Worm (Caenorhabditis elegans) whole organism, mixed stage, embryonic: ENCODE measurements around the gene sra-32.

Source experiments
- M03D4.4 ChIP-seq: sonication (generic microtip); optimal IDR thresholded peaks from 2 replicates; lab custom pipeline; 2017; ENCODE audit warnings: mild to moderate bottlenecking, missing genetic modification characterization, missing compliant biosample characterization
- bed-3 ChIP-seq: fragments of 200-800 bp; sonication (Bioruptor generic); optimal IDR thresholded peaks from 3 replicates; lab custom pipeline; 2018; ENCODE audit warnings: mild to moderate bottlenecking, missing genetic modification characterization, moderate library complexity, missing compliant biosample characterization
- blmp-1 ChIP-seq: fragments of 150-350 bp; optimal IDR thresholded peaks from 2 replicates; lab custom pipeline; 2014; ENCODE audit warnings: missing biosample characterization, missing genetic modification characterization
- ceh-39 ChIP-seq: fragments of 150-350 bp; optimal IDR thresholded peaks from 2 replicates; lab custom pipeline; 2014; ENCODE audit warnings: missing biosample characterization, missing genetic modification characterization
- ceh-43 ChIP-seq: fragments of 200-800 bp; sonication (Bioruptor generic); optimal IDR thresholded peaks from 2 replicates; lab custom pipeline; 2018; ENCODE audit warnings: mild to moderate bottlenecking, missing genetic modification characterization, moderate library complexity, missing compliant biosample characterization
- ceh-83 ChIP-seq: fragments of 200-800 bp; sonication (Bioruptor generic); optimal IDR thresholded peaks from 2 replicates; lab custom pipeline; 2018; ENCODE audit warnings: mild to moderate bottlenecking, missing genetic modification characterization, missing compliant biosample characterization
- cnd-1 ChIP-seq: fragments of 200-800 bp; sonication (Bioruptor generic); optimal IDR thresholded peaks from 2 replicates; lab custom pipeline; 2018; ENCODE audit warnings: mild to moderate bottlenecking, missing genetic modification characterization, missing compliant biosample characterization
- drap-1 ChIP-seq: fragments of 200-800 bp; sonication (Bioruptor generic); optimal IDR thresholded peaks from 3 replicates; lab custom pipeline; 2018; ENCODE audit warnings: mild to moderate bottlenecking, missing genetic modification characterization, missing compliant biosample characterization
- elt-1 ChIP-seq: sonication (generic microtip); optimal IDR thresholded peaks from 2 replicates; lab custom pipeline; 2017; ENCODE audit warnings: missing genetic modification characterization, mild to moderate bottlenecking, missing compliant biosample characterization, antibody characterized with exemption, moderate library complexity, borderline replicate concordance; ENCODE audit not compliant: insufficient read depth
- elt-3 ChIP-seq: fragments of 150-350 bp; optimal IDR thresholded peaks from 2 replicates; lab custom pipeline; 2014; ENCODE audit warnings: missing biosample characterization, missing genetic modification characterization
- flh-1 ChIP-seq: fragments of 200-800 bp; sonication (Bioruptor generic); optimal IDR thresholded peaks from 2 replicates; lab custom pipeline; 2018; ENCODE audit warnings: mild to moderate bottlenecking, missing genetic modification characterization, moderate library complexity, missing compliant biosample characterization
- ham-2 ChIP-seq: fragments of 200-800 bp; sonication (Bioruptor generic); optimal IDR thresholded peaks from 2 replicates; lab custom pipeline; 2018; ENCODE audit warnings: mild to moderate bottlenecking, missing genetic modification characterization, missing compliant biosample characterization
- hlh-1 ChIP-seq: fragments of 150-350 bp; optimal IDR thresholded peaks from 2 replicates; lab custom pipeline; 2014; ENCODE audit warnings: missing biosample characterization, missing genetic modification reagents, missing genetic modification characterization
- lin-13 ChIP-seq: fragments of 150-350 bp; optimal IDR thresholded peaks from 2 replicates; lab custom pipeline; 2014; ENCODE audit warnings: missing biosample characterization, missing genetic modification characterization
- lin-32 ChIP-seq: fragments of 200-800 bp; sonication (Bioruptor generic); optimal IDR thresholded peaks from 2 replicates; lab custom pipeline; 2018; ENCODE audit warnings: mild to moderate bottlenecking, missing genetic modification characterization, missing compliant biosample characterization
- lsy-2 ChIP-seq: fragments of 150-350 bp; optimal IDR thresholded peaks from 2 replicates; lab custom pipeline; 2014; ENCODE audit warnings: missing biosample characterization, missing genetic modification characterization
- mab-5 ChIP-seq: fragments of 150-350 bp; optimal IDR thresholded peaks from 2 replicates; lab custom pipeline; 2014; ENCODE audit warnings: missing biosample characterization, missing genetic modification characterization
- mep-1 ChIP-seq: fragments of 150-350 bp; optimal IDR thresholded peaks from 2 replicates; lab custom pipeline; 2017; ENCODE audit warnings: missing biosample characterization, missing genetic modification reagents, missing genetic modification characterization, inconsistent platforms
- mls-2 ChIP-seq: sonication (generic microtip); optimal IDR thresholded peaks from 2 replicates; lab custom pipeline; 2016; ENCODE audit warnings: mild to moderate bottlenecking, missing genetic modification characterization, moderate library complexity, missing compliant biosample characterization
- nhr-12 ChIP-seq: fragments of 150-350 bp; optimal IDR thresholded peaks from 2 replicates; lab custom pipeline; 2014; ENCODE audit warnings: missing biosample characterization, missing genetic modification characterization
- nhr-2 ChIP-seq: fragments of 150-350 bp; optimal IDR thresholded peaks from 2 replicates; lab custom pipeline; 2014; ENCODE audit warnings: missing biosample characterization, missing genetic modification characterization
- nhr-237 ChIP-seq: fragments of 150-350 bp; optimal IDR thresholded peaks from 2 replicates; lab custom pipeline; 2014; ENCODE audit warnings: missing biosample characterization, missing genetic modification characterization
- nhr-28 ChIP-seq: fragments of 150-350 bp; optimal IDR thresholded peaks from 2 replicates; lab custom pipeline; 2014; ENCODE audit warnings: missing biosample characterization, missing genetic modification characterization
- nhr-76 ChIP-seq: sonication (generic microtip); optimal IDR thresholded peaks from 2 replicates; lab custom pipeline; 2017; ENCODE audit warnings: missing biosample characterization, missing genetic modification characterization
- pha-4 ChIP-seq: fragments of 150-350 bp; optimal IDR thresholded peaks from 2 replicates; lab custom pipeline; 2018; ENCODE audit warnings: missing biosample characterization, missing genetic modification reagents, missing genetic modification characterization
- snpc-4 ChIP-seq: fragments of 150-350 bp; optimal IDR thresholded peaks from 2 replicates; lab custom pipeline; 2014; ENCODE audit warnings: missing biosample characterization, missing genetic modification characterization
- sptf-1 ChIP-seq: sonication (generic microtip); optimal IDR thresholded peaks from 2 replicates; lab custom pipeline; 2017; ENCODE audit warnings: mild to moderate bottlenecking, missing genetic modification characterization, moderate library complexity, missing compliant biosample characterization
- tbx-8 ChIP-seq: fragments of 200-800 bp; sonication (Bioruptor generic); optimal IDR thresholded peaks from 2 replicates; lab custom pipeline; 2018; ENCODE audit warnings: mild to moderate bottlenecking, missing genetic modification characterization, moderate library complexity, missing compliant biosample characterization
- unc-120 ChIP-seq: sonication (generic microtip); optimal IDR thresholded peaks from 2 replicates; lab custom pipeline; 2017; ENCODE audit warnings: missing genetic modification characterization, missing compliant biosample characterization; ENCODE audit not compliant: poor library complexity, severe bottlenecking
- unc-39 ChIP-seq: fragments of 150-350 bp; optimal IDR thresholded peaks from 2 replicates; lab custom pipeline; 2014; ENCODE audit warnings: missing biosample characterization, missing genetic modification characterization
- unc-62 ChIP-seq: fragments of 150-350 bp; optimal IDR thresholded peaks from 2 replicates; lab custom pipeline; 2014; ENCODE audit warnings: missing biosample characterization, missing genetic modification reagents, missing genetic modification characterization
- zip-8 ChIP-seq: fragments of 150-350 bp; optimal IDR thresholded peaks from 2 replicates; lab custom pipeline; 2014; ENCODE audit warnings: missing biosample characterization, missing genetic modification characterization
- ztf-11 ChIP-seq: fragments of 150-350 bp; optimal IDR thresholded peaks from 2 replicates; lab custom pipeline; 2014; ENCODE audit warnings: missing biosample characterization, missing genetic modification characterization

sra-32 gene

ce11 chrII:4537141-4537540, 5.4 kb upstream of the sra-32 start, which contains the start of gene sra-33:
Gene sra-33 (minus strand): TSS chrII:4537241.
- no peak for TF ChIP-seq nhr-237 (tag; lab: Kevin White, UChicago)
- TF ChIP-seq pha-4 (tag; lab: Kevin White, UChicago), result no peak
- no peak for TF ChIP-seq drap-1 (GFP tag; lab: Kevin White, UChicago)
- no peak for TF ChIP-seq zip-8
- TF ChIP-seq ceh-43, result no peak
- TF ChIP-seq mls-2 (tag; lab: Kevin White, UChicago), result no peak
- TF ChIP-seq flh-1 (GFP tag; lab: Kevin White, UChicago), result no peak
- TF ChIP-seq elt-1, result no peak
- no peak for TF ChIP-seq ham-2
- no peak for TF ChIP-seq elt-3 (tag; lab: Kevin White, UChicago)
- no peak for TF ChIP-seq bed-3 (GFP tag; lab: Kevin White, UChicago)
- TF ChIP-seq mep-1, result no peak
- no peak for TF ChIP-seq mab-5
- no peak for TF ChIP-seq hlh-1 (tag; lab: Kevin White, UChicago)
- TF ChIP-seq unc-39 (tag; lab: Kevin White, UChicago), result no peak
- no peak for TF ChIP-seq lin-32 (GFP tag; lab: Kevin White, UChicago)
- no peak for TF ChIP-seq nhr-28 (tag; lab: Kevin White, UChicago)
- TF ChIP-seq lsy-2 (tag; lab: Kevin White, UChicago), result no peak
- TF ChIP-seq unc-120 (tag; lab: Kevin White, UChicago), result no peak
- TF ChIP-seq, all 35 proteins: peak for 0

- TF ChIP-seq elt-1 (no peak), mab-5 (no peak), unc-39 (tag; lab: Kevin White, UChicago) (no peak), mep-1 (no peak), ztf-11 (no peak), sptf-1 (tag; lab: Kevin White, UChicago) (no peak), zip-8 (no peak), snpc-4 (no peak), unc-62 (no peak), ham-2 (no peak), lsy-2 (tag; lab: Kevin White, UChicago) (no peak), M03D4.4 (no peak), ceh-39 (tag; lab: Kevin White, UChicago) (no peak), ceh-83 (no peak)
Observed at ce11 chrII:4527800-4528199, 4.0 kb downstream of the sra-32 start, which contains the start of gene sra-35. Gene sra-35 (minus strand): TSS chrII:4527900.

ce11 chrII:4525185-4525584, 6.6 kb downstream of the sra-32 start:
- TF ChIP-seq nhr-76 (tag; lab: Kevin White, UChicago), result no peak
- no peak for TF ChIP-seq ztf-11
- TF ChIP-seq lin-32 (GFP tag; lab: Kevin White, UChicago), result no peak
- no peak for TF ChIP-seq ham-2
- no peak for TF ChIP-seq mls-2 (tag; lab: Kevin White, UChicago)
- TF ChIP-seq nhr-12 (tag; lab: Kevin White, UChicago), result no peak
- TF ChIP-seq mep-1, result no peak
- no peak for TF ChIP-seq blmp-1 (tag; lab: Kevin White, UChicago)
- no peak for TF ChIP-seq lsy-2 (tag; lab: Kevin White, UChicago)
- no peak for TF ChIP-seq nhr-2 (tag; lab: Kevin White, UChicago)
- no peak for TF ChIP-seq bed-3 (GFP tag; lab: Kevin White, UChicago)
- TF ChIP-seq ceh-43, result no peak
- TF ChIP-seq nhr-237 (tag; lab: Kevin White, UChicago), result no peak
- TF ChIP-seq nhr-28 (tag; lab: Kevin White, UChicago), result no peak
- no peak for TF ChIP-seq mab-5
- no peak for TF ChIP-seq ceh-83
- no peak for TF ChIP-seq lin-13 (tag; lab: Kevin White, UChicago)
- no peak for TF ChIP-seq tbx-8 (GFP tag; lab: Kevin White, UChicago)

ce11 chrII:4523122-4523672, 8.6 kb downstream of the sra-32 start, which contains the start of the genes B0304.4 and B0304.2:
Gene B0304.4 (minus strand): TSS chrII:4523222.
Gene B0304.2 (plus strand): TSS chrII:4523622.
- TF ChIP-seq mab-5 (no peak), lin-32 (GFP tag; lab: Kevin White, UChicago) (no peak), nhr-237 (tag; lab: Kevin White, UChicago) (no peak), pha-4 (tag; lab: Kevin White, UChicago) (no peak), drap-1 (GFP tag; lab: Kevin White, UChicago) (no peak), M03D4.4 (no peak), cnd-1 (tag; lab: Kevin White, UChicago) (no peak), tbx-8 (GFP tag; lab: Kevin White, UChicago) (no peak)
